Worm (Caenorhabditis elegans): ENCODE results near the gene magu-4.

ce11 chrIV:9969081-9969480 is 40.5 kb upstream of the magu-4 start, which contains the start of the genes kin-5 and C47E12.11:
- TF ChIP-seq F13C5.2 (tag; optimal IDR thresholded peaks at IDR 0.05) (no peak), tbx-37 (GFP tag; conservative IDR thresholded peaks at IDR 0.05) (no peak), ama-1 (optimal IDR thresholded peaks at IDR 0.05) (no peak), tra-4 (tag; optimal IDR thresholded peaks at IDR 0.05) (no peak)
